Worm (Caenorhabditis elegans): ENCODE results near the gene fbxa-7.
A peak's percentile ranks its signal among the peaks of the same experiment; 100 is the strongest.
"Not testable (repeated sequence)": the region's sequence is repeated elsewhere in the genome, so short reads cannot be mapped to it uniquely, and the experiment has no call there.

The fbxa-7 gene

DNA sequence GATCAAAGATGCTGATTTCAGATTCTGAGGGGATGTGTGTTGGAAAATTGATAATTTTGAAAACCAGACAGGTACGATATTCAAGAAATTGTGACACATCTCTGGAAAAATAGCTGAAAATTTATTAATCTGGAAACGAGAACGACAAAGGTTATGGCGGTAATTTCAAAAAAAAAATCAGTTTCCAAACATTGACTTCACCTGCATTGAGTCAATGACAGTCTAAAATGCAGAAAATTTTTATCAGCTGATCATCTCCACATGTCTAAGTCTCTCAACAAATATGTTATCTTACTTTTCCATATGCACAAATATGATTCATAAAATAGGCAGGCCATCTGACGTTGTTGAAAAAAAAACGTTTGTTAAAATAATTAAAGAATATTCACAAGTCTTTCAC lies 20.8 kb upstream of the fbxa-7 start, which contains the start of gene fbxa-48:
fbxa-48 (minus strand) TSS at position 101 of the 400 bp plus-strand sequence.
- TF ChIP-seq sma-9 (GFP tag; optimal IDR thresholded peaks at IDR 0.05), result no peak
- TF ChIP-seq sma-9 (tag; optimal IDR thresholded peaks at IDR 0.05), result no peak
- no peak for TF ChIP-seq peb-1 (tag; optimal IDR thresholded peaks at IDR 0.05)
- peak; percentile 48 for TF ChIP-seq fos-1 (tag; optimal IDR thresholded peaks at IDR 0.05)

DNA sequence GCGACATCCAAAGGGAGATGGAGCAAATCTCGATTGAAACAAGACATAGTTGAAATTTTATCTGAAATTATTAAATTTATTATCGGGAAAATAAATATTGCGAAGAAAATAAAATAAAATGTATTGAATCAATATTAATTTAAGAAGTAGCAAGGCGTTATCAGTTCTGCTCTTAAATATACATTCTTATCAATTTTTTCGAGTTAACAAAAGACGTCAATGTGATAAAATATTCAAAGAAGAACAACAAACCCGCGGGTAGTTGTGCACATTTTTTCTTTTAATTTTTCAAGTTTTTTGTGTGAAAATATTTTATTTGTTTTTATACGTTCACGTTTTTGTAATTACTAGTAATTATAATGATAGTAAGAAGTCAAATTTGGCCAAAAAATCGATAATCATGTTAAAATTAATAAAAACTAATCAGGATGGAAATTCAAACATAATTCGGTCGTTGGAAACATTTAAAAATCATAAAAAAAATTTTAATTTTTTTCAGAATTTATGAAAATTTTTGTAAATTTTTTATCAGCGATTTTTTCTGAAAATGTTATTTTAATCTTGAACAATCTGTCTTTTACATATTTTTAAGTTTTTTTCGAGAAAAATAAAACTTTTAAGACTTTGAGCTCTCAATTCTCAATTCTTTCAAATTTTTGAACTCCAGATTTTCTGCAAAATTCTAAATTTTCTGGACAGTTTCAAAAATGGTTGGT lies 14.9 kb upstream of the fbxa-7 start, which contains the start of gene fbxa-9:
fbxa-9 (plus strand) TSS at position 666 of the 716 bp plus-strand sequence.
- TF ChIP-seq fos-1 (tag; optimal IDR thresholded peaks at IDR 0.05), result peak; percentile 58
- TF ChIP-seq F13H6.1 (tag; optimal IDR thresholded peaks at IDR 0.05), result no peak

DNA sequence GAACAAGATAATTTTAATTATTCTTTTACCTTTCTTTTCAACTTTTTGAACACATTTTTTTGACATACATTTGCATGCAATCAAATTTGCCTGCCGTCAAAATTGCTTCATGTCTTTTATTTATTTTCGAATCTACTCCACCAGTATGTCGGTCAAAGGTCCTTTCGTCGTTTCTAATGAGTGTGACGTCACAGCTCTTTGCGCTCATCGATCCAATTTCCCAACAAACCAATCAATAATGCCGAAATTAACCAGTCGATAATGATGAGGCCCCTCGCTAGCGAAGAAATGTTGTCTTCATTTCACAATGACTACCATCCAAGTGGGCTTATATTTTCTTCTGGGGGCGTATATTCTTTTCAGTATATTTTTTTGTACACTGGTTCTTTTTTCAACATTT lies 11.7 kb upstream of the fbxa-7 start, which contains the start of gene Y54F10BM.6:
Y54F10BM.6 (plus strand) TSS at position 301 of the 400 bp plus-strand sequence.
- TF ChIP-seq nhr-237 (tag; optimal IDR thresholded peaks at IDR 0.05) (no peak), nhr-129 (tag; optimal IDR thresholded peaks at IDR 0.05) (no peak)

DNA sequence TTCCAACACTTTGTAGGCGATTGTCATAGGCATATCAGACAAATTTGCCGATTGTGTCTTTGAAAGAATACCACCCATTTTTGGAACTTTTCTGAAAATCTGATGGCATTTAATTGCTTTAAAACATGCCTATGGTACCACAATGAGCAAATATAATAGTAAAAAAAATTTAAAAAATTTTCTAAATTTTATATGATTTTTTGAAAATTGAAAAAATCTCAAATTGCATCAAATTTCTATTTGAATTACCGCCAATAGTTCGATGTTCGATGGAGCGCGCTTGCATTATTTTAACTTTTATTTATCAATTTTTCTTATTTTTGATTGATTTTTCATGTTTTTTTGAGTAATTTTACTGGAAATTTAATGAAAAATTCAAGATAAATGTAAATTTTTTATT lies 10.1 kb upstream of the fbxa-7 start, which contains the start of gene fbxa-42:
fbxa-42 (minus strand) TSS at position 101 of the 400 bp plus-strand sequence.
- not testable (repeated sequence) for TF ChIP-seq zag-1, ceh-82, unc-39 (tag; optimal IDR thresholded peaks at IDR 0.05)

DNA sequence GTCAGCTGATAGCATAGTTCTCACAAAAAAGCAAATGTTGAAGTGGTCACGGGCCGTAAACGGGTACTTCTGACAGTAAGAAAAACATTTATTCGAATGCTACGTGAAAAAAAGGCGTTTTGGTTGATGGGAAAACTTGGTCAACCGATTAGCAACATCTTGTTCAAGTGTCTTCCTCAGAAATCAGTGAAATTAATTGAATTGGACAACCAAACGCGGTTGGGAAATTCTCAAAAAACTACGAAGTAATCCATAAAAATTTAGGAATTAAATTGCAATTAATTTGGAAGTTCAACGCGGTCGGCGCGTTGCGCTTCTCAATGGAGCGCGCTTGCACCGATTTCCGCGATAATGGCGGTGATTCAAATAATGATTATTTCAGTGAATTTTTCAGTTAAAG lies 8.1 kb upstream of the fbxa-7 start:
- TF ChIP-seq lsy-2 (tag; optimal IDR thresholded peaks at IDR 0.05), result no peak
- no peak for TF ChIP-seq R02D3.7 (tag; optimal IDR thresholded peaks at IDR 0.05)
- TF ChIP-seq crh-2 (tag; optimal IDR thresholded peaks at IDR 0.05), result no peak
- TF ChIP-seq lin-39 (tag; optimal IDR thresholded peaks at IDR 0.05), result no peak

DNA sequence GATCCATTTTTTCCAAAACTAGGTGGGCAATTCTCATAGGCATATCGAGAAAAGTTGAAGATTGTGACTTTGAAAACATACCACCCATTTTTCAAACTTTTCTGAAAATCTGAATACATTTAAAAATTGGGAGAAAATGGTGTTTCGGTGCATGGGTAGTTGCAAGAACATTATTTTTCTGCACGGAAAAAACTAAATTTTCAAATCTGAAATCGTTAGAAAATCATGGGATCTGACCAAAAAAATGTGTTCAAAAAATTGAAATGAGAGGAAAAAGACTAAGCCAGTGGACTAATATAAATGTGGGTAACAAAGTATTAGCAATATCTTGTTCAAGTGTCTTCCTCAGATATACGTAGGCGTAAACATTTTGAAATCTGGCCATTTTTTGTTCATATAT lies 7.6 kb upstream of the fbxa-7 start, which contains the start of gene fbxa-43:
fbxa-43 (minus strand) TSS at position 101 of the 400 bp plus-strand sequence.
- TF ChIP-seq nhr-6 (tag; optimal IDR thresholded peaks at IDR 0.05), result no peak
- TF ChIP-seq crh-2 (tag; optimal IDR thresholded peaks at IDR 0.05), result no peak
- TF ChIP-seq mbf-1 (tag; optimal IDR thresholded peaks at IDR 0.05), result no peak
- no peak for TF ChIP-seq ama-1 (optimal IDR thresholded peaks at IDR 0.05)
- TF ChIP-seq skn-1 (tag; optimal IDR thresholded peaks at IDR 0.05), result no peak
- TF ChIP-seq nhr-129 (tag; optimal IDR thresholded peaks at IDR 0.05), result no peak
- no peak for TF ChIP-seq C34F6.9 (tag; optimal IDR thresholded peaks at IDR 0.05)
- TF ChIP-seq dmd-4 (tag; optimal IDR thresholded peaks at IDR 0.05), result no peak
- no peak for TF ChIP-seq nhr-237 (tag; optimal IDR thresholded peaks at IDR 0.05)
- TF ChIP-seq elt-1 (tag; optimal IDR thresholded peaks at IDR 0.05), result no peak
- TF ChIP-seq alr-1 (tag; optimal IDR thresholded peaks at IDR 0.05), result no peak
- TF ChIP-seq mdl-1 (tag; optimal IDR thresholded peaks at IDR 0.05), result no peak
- TF ChIP-seq nhr-12 (tag; optimal IDR thresholded peaks at IDR 0.05), result no peak
- TF ChIP-seq unc-62 (GFP tag; optimal IDR thresholded peaks at IDR 0.05), result no peak
- TF ChIP-seq sma-9 (GFP tag; optimal IDR thresholded peaks at IDR 0.05), result no peak
- TF ChIP-seq sma-9 (tag; optimal IDR thresholded peaks at IDR 0.05), result no peak
- TF ChIP-seq nhr-77 (tag; optimal IDR thresholded peaks at IDR 0.05), result no peak
- no peak for TF ChIP-seq egl-27 (tag; optimal IDR thresholded peaks at IDR 0.05)
- no peak for TF ChIP-seq nhr-11 (tag; optimal IDR thresholded peaks at IDR 0.05)
- no peak for TF ChIP-seq sma-3 (GFP tag; optimal IDR thresholded peaks at IDR 0.05)
- no peak for TF ChIP-seq Y55F3AM.14 (GFP tag; optimal IDR thresholded peaks at IDR 0.05)

DNA sequence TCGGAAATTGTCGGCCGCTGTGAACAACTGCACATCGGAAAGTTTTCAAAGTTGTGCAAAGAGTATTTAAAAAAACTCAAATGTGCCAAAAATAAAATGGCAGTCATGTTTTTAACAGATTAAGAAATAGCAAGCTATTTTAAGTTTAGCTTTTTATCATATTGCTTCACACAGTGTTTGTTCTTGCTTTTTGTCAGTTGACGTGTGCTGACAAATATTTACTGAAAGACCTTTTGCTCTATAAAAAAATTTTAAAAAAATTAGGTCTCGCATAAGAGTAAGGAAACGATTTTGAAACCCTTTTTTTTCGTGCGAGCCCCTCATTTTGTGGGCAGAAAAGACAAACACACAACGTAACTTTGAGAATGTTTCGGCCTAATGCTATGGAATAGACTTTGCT lies 4.3 kb upstream of the fbxa-7 start, which contains the start of gene fbxa-71:
fbxa-71 (plus strand) TSS at position 301 of the 400 bp plus-strand sequence.
- no peak for TF ChIP-seq crh-2 (tag; optimal IDR thresholded peaks at IDR 0.05)
- TF ChIP-seq lin-13 (GFP tag; optimal IDR thresholded peaks at IDR 0.05), result no peak

Data from whole organism, L2 larva.